Fruit fly (Drosophila melanogaster): Measurements from ENCODE around the gene CG32061.

The CG32061 gene

dm6 chr3L:10443958-10444357 is 19.7 kb upstream of the CG32061 start (continued):
- TF ChIP-seq CG11762 (GFP tag; optimal IDR thresholded peaks at IDR 0.05; ENCODE audit: insufficient read depth) (no peak), CG8632 (GFP tag; optimal IDR thresholded peaks at IDR 0.05) (no peak), Gug (GFP tag; IDR thresholded peaks at IDR 0.05) (no peak), dac (GFP tag; optimal IDR thresholded peaks at IDR 0.05) (peak; percentile 42), Sox102F (GFP tag; optimal IDR thresholded peaks at IDR 0.05) (no peak), CG6276 (GFP tag; optimal IDR thresholded peaks at IDR 0.05) (peak; percentile 34), Ets21C (GFP tag; optimal IDR thresholded peaks at IDR 0.05) (no peak), fkh (GFP tag; optimal IDR thresholded peaks at IDR 0.05) (no peak), CG4318 (GFP tag; optimal IDR thresholded peaks at IDR 0.05) (peak; percentile 43), salr (GFP tag; optimal IDR thresholded peaks at IDR 0.05) (no peak), CG16779 (tag; optimal IDR thresholded peaks at IDR 0.05) (no peak), Blimp-1 (GFP tag; optimal IDR thresholded peaks at IDR 0.05) (no peak), CG7368 (GFP tag; optimal IDR thresholded peaks at IDR 0.05) (no peak), cyc (GFP tag; optimal IDR thresholded peaks at IDR 0.05) (no peak), Hr38 (GFP tag; optimal IDR thresholded peaks at IDR 0.05) (no peak), Eip93F (GFP tag; optimal IDR thresholded peaks at IDR 0.05) (no peak), CG31627 (GFP tag; optimal IDR thresholded peaks at IDR 0.05) (no peak), esn (GFP tag; optimal IDR thresholded peaks at IDR 0.05) (no peak), Lpt (GFP tag; optimal IDR thresholded peaks at IDR 0.05) (peak; percentile 34), svp (GFP tag) (no peak), Ets96B (tag; optimal IDR thresholded peaks at IDR 0.05) (peak; percentile 5), spab (GFP tag; optimal IDR thresholded peaks at IDR 0.05) (no peak), pdm3 (GFP tag; optimal IDR thresholded peaks at IDR 0.05) (no peak)

- TF ChIP-seq eg (GFP tag; IDR thresholded peaks at IDR 0.05) (peak; percentile 72; the same call in 2 of the 3 replicates), Hr39 (GFP tag; optimal IDR thresholded peaks at IDR 0.05) (no peak), Hr4 (GFP tag; optimal IDR thresholded peaks at IDR 0.05) (peak; percentile 62), CG32006 (GFP tag; optimal IDR thresholded peaks at IDR 0.05) (peak; percentile 66), fd59A (GFP tag; optimal IDR thresholded peaks at IDR 0.05) (no peak), Met (GFP tag; optimal IDR thresholded peaks at IDR 0.05) (no peak), achi (GFP tag; optimal IDR thresholded peaks at IDR 0.05) (peak; percentile 18), Sox15 (GFP tag; optimal IDR thresholded peaks at IDR 0.05) (no peak), dac (GFP tag; optimal IDR thresholded peaks at IDR 0.05) (peak; percentile 8), CG9139 (GFP tag; optimal IDR thresholded peaks at IDR 0.05) (no peak), CG4318 (GFP tag; optimal IDR thresholded peaks at IDR 0.05) (no peak), ss (GFP tag; optimal IDR thresholded peaks at IDR 0.05) (no peak), spab (GFP tag; optimal IDR thresholded peaks at IDR 0.05) (peak; percentile 12), CG3032 (tag; optimal IDR thresholded peaks at IDR 0.05) (peak; percentile 9), CG1621 (tag; optimal IDR thresholded peaks at IDR 0.05) (no peak), pdm3 (GFP tag; optimal IDR thresholded peaks at IDR 0.05) (peak; percentile 12), CG11902 (GFP tag; optimal IDR thresholded peaks at IDR 0.05) (no peak), CG3919 (GFP tag; optimal IDR thresholded peaks at IDR 0.05) (peak; percentile 1), CG15336 (GFP tag; IDR thresholded peaks at IDR 0.05) (peak; percentile 84), esn (GFP tag; optimal IDR thresholded peaks at IDR 0.05) (no peak), CG8319 (GFP tag; optimal IDR thresholded peaks at IDR 0.05) (no peak), topi (GFP tag; optimal IDR thresholded peaks at IDR 0.05) (no peak), CG6854 (GFP tag; optimal IDR thresholded peaks at IDR 0.05) (no peak), fd85E (GFP tag; optimal IDR thresholded peaks at IDR 0.05) (no peak), Smox (GFP tag; optimal IDR thresholded peaks at IDR 0.05) (no peak), Eip78C (GFP tag) (peak; percentile 63), Eip75B (GFP tag; optimal IDR thresholded peaks at IDR 0.05) (no peak), Sox14 (GFP tag; optimal IDR thresholded peaks at IDR 0.05) (no peak), Sox102F (GFP tag; optimal IDR thresholded peaks at IDR 0.05) (no peak), net (GFP tag; optimal IDR thresholded peaks at IDR 0.05) (peak; percentile 30), CG6163 (GFP tag; IDR thresholded peaks at IDR 0.05) (peak; percentile 55), CG6276 (GFP tag; optimal IDR thresholded peaks at IDR 0.05) (peak; percentile 41), CG6808 (GFP tag; optimal IDR thresholded peaks at IDR 0.05) (no peak), CG7368 (GFP tag; optimal IDR thresholded peaks at IDR 0.05) (no peak), fkh (GFP tag; optimal IDR thresholded peaks at IDR 0.05) (no peak), cyc (GFP tag; optimal IDR thresholded peaks at IDR 0.05) (no peak), Hr38 (GFP tag; optimal IDR thresholded peaks at IDR 0.05) (no peak), CG10669 (GFP tag; optimal IDR thresholded peaks at IDR 0.05) (no peak)
These were observed 16.6 kb upstream of the CG32061 start for dm6 chr3L:10446998-10447397.

Data from whole organism, prepupa.